Worm (Caenorhabditis elegans) whole organism, L4/young adult: ENCODE measurements around the gene VC5.2.
A peak's percentile ranks its signal among the peaks of the same experiment; 100 is the strongest.

Source experiments
- W03F9.2 ChIP-seq: fragments of 150-350 bp; optimal IDR thresholded peaks from 2 replicates; lab custom pipeline; 2014; ENCODE audit warnings: missing biosample characterization, missing genetic modification characterization
- dao-5 ChIP-seq: sonication (generic microtip); optimal IDR thresholded peaks from 2 replicates; lab custom pipeline; 2016; ENCODE audit warnings: missing genotype, missing genetic modification characterization, moderate library complexity, missing compliant biosample characterization
- him-1 ChIP-seq: sonication (generic microtip); optimal IDR thresholded peaks from 2 replicates; lab custom pipeline; 2016; ENCODE audit warnings: missing genotype, missing genetic modification reagents, missing genetic modification characterization, missing compliant biosample characterization

Gene VC5.2

ce11 chrV:7096811-7097210, 11.1 kb downstream of the VC5.2 start:
- no peak for TF ChIP-seq dao-5 (tag; lab: Kevin White, UChicago)
- no peak for TF ChIP-seq W03F9.2 (tag; lab: Kevin White, UChicago)
- no peak for TF ChIP-seq him-1 (tag; lab: Kevin White, UChicago)

DNA sequence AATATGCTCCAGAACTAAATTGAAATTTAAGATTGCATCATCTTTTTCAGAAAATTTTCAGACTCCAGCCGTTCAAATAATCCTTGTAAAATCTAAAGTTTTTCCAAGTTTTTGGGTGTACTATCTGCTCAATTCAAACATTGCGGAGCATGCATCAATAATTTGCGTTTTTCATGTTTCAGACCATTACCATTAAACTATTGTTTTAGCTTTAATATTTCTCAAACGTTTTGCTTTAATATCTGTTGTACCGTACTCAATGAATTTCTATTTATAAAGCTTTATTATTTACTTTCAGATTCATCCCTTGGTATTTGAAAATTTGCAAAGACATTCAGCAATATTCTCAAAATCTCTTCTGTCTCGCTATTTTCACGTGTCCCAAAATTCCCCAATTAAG, 17.5 kb downstream of the VC5.2 start, which contains the start of gene odr-2:
TSS of gene odr-2 (plus strand) at position 301 of the 400 bp plus-strand sequence.
- TF ChIP-seq dao-5 (tag; lab: Kevin White, UChicago) (no peak), W03F9.2 (tag; lab: Kevin White, UChicago) (no peak), him-1 (tag; lab: Kevin White, UChicago) (no peak)

- TF ChIP-seq dao-5 (tag; lab: Kevin White, UChicago) (no peak), him-1 (tag; lab: Kevin White, UChicago) (peak; percentile 17), W03F9.2 (tag; lab: Kevin White, UChicago) (no peak)
These were observed 20.9 kb downstream of the VC5.2 start for ce11 chrV:7106499-7107152.

ce11 chrV:7110370-7110769, 24.6 kb downstream of the VC5.2 start:
- no peak for TF ChIP-seq W03F9.2 (tag; lab: Kevin White, UChicago)
- TF ChIP-seq him-1 (tag; lab: Kevin White, UChicago): no peak
- no peak for TF ChIP-seq dao-5 (tag; lab: Kevin White, UChicago)

ce11 chrV:7111276-7111675, 25.5 kb downstream of the VC5.2 start:
- TF ChIP-seq W03F9.2 (tag; lab: Kevin White, UChicago) (no peak), him-1 (tag; lab: Kevin White, UChicago) (no peak), dao-5 (tag; lab: Kevin White, UChicago) (no peak)

DNA sequence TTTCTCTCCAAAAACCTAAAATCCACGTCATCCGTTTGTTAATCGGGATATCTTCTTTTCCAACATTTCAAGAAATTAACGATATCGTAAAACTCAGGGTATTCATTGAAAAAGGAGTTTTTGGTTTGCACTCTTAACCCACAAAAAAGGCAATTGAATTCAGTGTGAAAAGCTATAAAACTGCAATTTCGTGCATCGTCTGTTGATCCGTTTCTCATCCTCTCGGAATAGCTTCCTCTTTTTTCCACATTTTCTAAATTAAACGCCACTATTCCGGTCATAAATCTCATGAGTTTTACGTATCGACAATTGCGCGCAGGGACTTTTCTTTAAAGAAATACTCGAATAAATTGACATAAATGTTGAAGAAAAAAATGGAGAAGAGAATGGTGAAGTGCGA, 26.5 kb downstream of the VC5.2 start:
- TF ChIP-seq him-1 (tag; lab: Kevin White, UChicago): no peak
- no peak for TF ChIP-seq dao-5 (tag; lab: Kevin White, UChicago)
- no peak for TF ChIP-seq W03F9.2 (tag; lab: Kevin White, UChicago)

DNA sequence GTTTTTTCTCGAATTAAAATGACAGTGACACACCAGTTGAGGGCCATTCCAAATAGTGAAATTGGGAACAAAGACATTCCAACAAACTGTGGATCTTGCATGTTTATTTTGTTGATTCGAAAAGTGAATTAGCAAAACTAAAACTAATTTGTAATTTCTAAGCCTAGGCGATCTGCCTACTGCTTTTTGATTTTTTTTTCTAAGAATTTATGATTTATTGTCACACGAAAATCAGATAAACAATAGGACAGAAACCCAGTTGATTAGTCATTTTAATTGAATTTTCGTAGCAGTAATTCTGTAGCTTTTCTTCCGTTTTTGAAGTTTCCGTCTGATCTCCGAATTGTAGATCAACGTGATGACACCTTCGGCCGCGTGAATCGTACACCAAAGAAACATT, 33.0 kb downstream of the VC5.2 start, which contains the start of gene srx-33:
TSS of gene srx-33 (minus strand) at position 101 of the 400 bp plus-strand sequence.
- TF ChIP-seq dao-5 (tag; lab: Kevin White, UChicago): no peak
- no peak for TF ChIP-seq him-1 (tag; lab: Kevin White, UChicago)
- TF ChIP-seq W03F9.2 (tag; lab: Kevin White, UChicago): no peak

DNA sequence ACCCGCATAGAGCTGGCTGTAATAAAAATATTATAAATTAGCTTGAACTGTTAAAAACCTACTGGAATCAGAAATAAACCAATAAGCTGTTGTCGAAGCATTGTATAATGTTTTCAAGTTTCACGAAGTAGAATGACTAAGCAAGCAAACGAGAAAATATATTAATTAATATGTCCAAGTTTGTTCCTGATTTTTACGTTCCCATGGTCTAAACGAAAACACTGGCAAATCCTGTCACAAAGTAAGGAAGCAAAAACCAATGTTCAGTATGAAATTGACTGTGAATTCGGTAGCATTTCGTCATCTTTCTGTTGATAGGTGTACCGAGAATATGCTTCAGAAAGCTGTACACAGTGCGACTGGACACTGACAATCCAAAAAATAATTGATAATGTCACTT, 34.4 kb downstream of the VC5.2 start, which contains the start of gene srx-34:
TSS of gene srx-34 (minus strand) at position 101 of the 400 bp plus-strand sequence.
- TF ChIP-seq him-1 (tag; lab: Kevin White, UChicago): no peak
- TF ChIP-seq dao-5 (tag; lab: Kevin White, UChicago): no peak
- TF ChIP-seq W03F9.2 (tag; lab: Kevin White, UChicago): no peak

DNA sequence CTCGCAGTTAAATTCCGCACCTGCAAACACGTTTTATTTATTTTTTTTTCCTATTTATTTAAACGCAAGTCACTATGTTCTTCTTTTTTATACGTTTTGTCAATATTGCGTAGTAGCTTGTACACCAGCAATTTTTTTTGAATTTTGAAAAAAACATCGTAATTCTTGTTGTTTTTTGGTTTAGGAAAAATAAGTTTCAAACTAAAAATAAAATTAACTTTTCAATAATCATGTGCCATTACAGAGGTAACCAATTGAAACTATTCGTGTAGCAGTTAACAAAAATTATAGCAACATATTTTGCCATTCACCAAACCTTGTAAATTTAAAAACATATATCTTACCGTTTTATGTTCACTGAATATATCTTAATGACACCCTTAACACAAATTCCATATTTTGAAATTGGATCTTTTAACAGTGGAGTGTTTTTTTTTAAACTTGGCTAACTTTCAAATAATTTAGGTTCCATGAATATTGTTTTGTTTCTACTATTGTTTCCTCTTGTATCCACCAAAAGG, 37.5 kb downstream of the VC5.2 start, which contains the start of gene lmd-5:
TSS of gene lmd-5 (plus strand) at position 471 of the 521 bp plus-strand sequence.
- TF ChIP-seq W03F9.2 (tag; lab: Kevin White, UChicago): no peak
- TF ChIP-seq dao-5 (tag; lab: Kevin White, UChicago): no peak
- no peak for TF ChIP-seq him-1 (tag; lab: Kevin White, UChicago)

- TF ChIP-seq dao-5 (tag; lab: Kevin White, UChicago) (no peak), him-1 (tag; lab: Kevin White, UChicago) (no peak), W03F9.2 (tag; lab: Kevin White, UChicago) (no peak)
These were observed 38.2 kb downstream of the VC5.2 start for ce11 chrV:7123979-7124378.

- TF ChIP-seq W03F9.2 (tag; lab: Kevin White, UChicago) (no peak), him-1 (tag; lab: Kevin White, UChicago) (no peak), dao-5 (tag; lab: Kevin White, UChicago) (no peak)
These were observed 43.7 kb downstream of the VC5.2 start, which contains the start of gene T01C4.8 for ce11 chrV:7129460-7129859. Gene T01C4.8, minus strand, starts transcription at chrV:7129560.

- no peak for TF ChIP-seq dao-5 (tag; lab: Kevin White, UChicago)
- TF ChIP-seq him-1 (tag; lab: Kevin White, UChicago): no peak
- no peak for TF ChIP-seq W03F9.2 (tag; lab: Kevin White, UChicago)
These were observed 45.2 kb downstream of the VC5.2 start, which contains the start of gene srx-36 for ce11 chrV:7130974-7131373. Gene srx-36, minus strand, starts transcription at chrV:7131074.

- TF ChIP-seq W03F9.2 (tag; lab: Kevin White, UChicago) (no peak), dao-5 (tag; lab: Kevin White, UChicago) (no peak), him-1 (tag; lab: Kevin White, UChicago) (no peak)
These were observed 46.5 kb downstream of the VC5.2 start, which contains the start of gene sre-10 for ce11 chrV:7132248-7132647. Gene sre-10, plus strand, starts transcription at chrV:7132548.
